Worm (Caenorhabditis elegans) whole organism, midembryonic: Measurements from ENCODE around the gene C01B10.6.

ENCODE experiments used
- T22C8.4 ChIP-seq: fragments of 200-800 bp; sonication (Bioruptor generic); IDR thresholded peaks from 2 replicates; pipeline ENCODE4 v1.3.6; 2022; ENCODE audit warnings: missing genetic modification characterization, missing compliant biosample characterization
- cog-1 ChIP-seq: sonication (generic microtip); optimal IDR thresholded peaks from 2 replicates; lab custom pipeline; 2016; ENCODE audit warnings: missing genetic modification characterization, missing compliant biosample characterization
- flt-1 ChIP-seq: fragments of 200-800 bp; sonication (Bioruptor generic); IDR thresholded peaks from 2 replicates; pipeline ENCODE4 v1.3.6; 2022; ENCODE audit warnings: missing genetic modification characterization, missing compliant biosample characterization
- klf-2 ChIP-seq: fragments of 200-800 bp; sonication (Bioruptor generic); conservative IDR thresholded peaks from 2 replicates; pipeline ENCODE4 v1.3.6; 2022; ENCODE audit warnings: missing genetic modification reagents, missing genetic modification characterization, missing compliant biosample characterization
- med-1 ChIP-seq: sonication (generic microtip); optimal IDR thresholded peaks from 2 replicates; lab custom pipeline; 2017; ENCODE audit warnings: missing genetic modification characterization, mild to moderate bottlenecking, missing compliant biosample characterization, antibody characterized with exemption, missing genetic modification reagents; ENCODE audit not compliant: insufficient read depth
- ref-1 ChIP-seq: fragments of 200-800 bp; sonication (Bioruptor generic); conservative IDR thresholded peaks from 2 replicates; pipeline ENCODE4 v1.3.6; 2022; ENCODE audit warnings: missing genetic modification reagents, missing genetic modification characterization, missing compliant biosample characterization
- tab-1 ChIP-seq: fragments of 200-800 bp; sonication (Bioruptor generic); IDR thresholded peaks from 2 replicates; pipeline ENCODE4 v1.3.6; 2022; ENCODE audit warnings: missing genetic modification characterization, missing compliant biosample characterization
- ztf-23 ChIP-seq: fragments of 200-800 bp; sonication (Bioruptor generic); IDR thresholded peaks from 2 replicates; pipeline ENCODE4 v1.3.6; 2022; ENCODE audit warnings: missing genetic modification reagents, missing genetic modification characterization, missing compliant biosample characterization
- ztf-29 ChIP-seq: fragments of 200-800 bp; sonication (Bioruptor generic); IDR thresholded peaks from 2 replicates; pipeline ENCODE4 v1.3.6; 2022; ENCODE audit warnings: missing genetic modification reagents, missing genetic modification characterization, missing compliant biosample characterization

The C01B10.6 gene

DNA sequence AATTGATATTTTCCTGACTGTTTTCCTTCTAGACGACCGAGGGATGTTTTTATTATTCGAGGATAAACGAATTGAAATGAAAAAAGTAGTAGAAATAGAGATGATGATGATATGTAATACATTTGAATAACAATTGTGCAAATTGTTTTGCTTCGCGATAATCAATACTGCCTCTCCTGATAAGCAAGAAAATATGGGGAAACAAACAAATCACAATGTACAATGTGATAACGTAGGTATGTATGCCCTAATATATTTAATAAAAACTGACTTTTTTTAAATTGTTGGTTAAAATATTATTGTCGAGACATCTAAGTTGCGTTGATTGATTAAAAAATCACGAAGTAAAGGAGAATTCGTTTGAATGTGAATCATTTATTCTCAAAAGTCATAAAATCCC, 12.2 kb upstream of the C01B10.6 start, which contains the start of gene cest-5.2:
Gene cest-5.2 (minus strand): TSS at position 128 of the 400 bp plus-strand sequence.
- TF ChIP-seq flt-1 (GFP tag; lab: Robert Waterston, UW) (no peak), ztf-23 (GFP tag; lab: Robert Waterston, UW) (no peak), cog-1 (tag; lab: Kevin White, UChicago) (no peak), med-1 (no peak), klf-2 (no peak), ztf-29 (GFP tag; lab: Robert Waterston, UW) (no peak), tab-1 (GFP tag; lab: Robert Waterston, UW) (no peak), T22C8.4 (GFP tag; lab: Robert Waterston, UW) (no peak), ref-1 (no peak)

- no peak; the same call in 1 of the 2 replicates for TF ChIP-seq flt-1 (GFP tag; lab: Robert Waterston, UW)
- TF ChIP-seq tab-1 (GFP tag; lab: Robert Waterston, UW): no peak
- TF ChIP-seq klf-2: no peak
- no peak for TF ChIP-seq ref-1
- peak; percentile 9 for TF ChIP-seq cog-1 (tag; lab: Kevin White, UChicago)
- TF ChIP-seq ztf-29 (GFP tag; lab: Robert Waterston, UW): no peak
- no peak for TF ChIP-seq ztf-23 (GFP tag; lab: Robert Waterston, UW)
- no peak for TF ChIP-seq med-1
- TF ChIP-seq T22C8.4 (GFP tag; lab: Robert Waterston, UW): 0 out of 2 replicates have a peak, but pooled peaks have one; percentile 27
Observed at ce11 chrIV:6631704-6632272, 8.2 kb upstream of the C01B10.6 start, which contains the start of the genes cest-5.1 and C01B10.9. TSS of gene cest-5.1 (minus strand) at chrIV:6631754. TSS of gene C01B10.9 (plus strand) at chrIV:6632222.

ce11 chrIV:6634789-6635188, 5.2 kb upstream of the C01B10.6 start, which contains the start of gene metl-13:
TSS of gene metl-13 (plus strand) at chrIV:6635089.
- TF ChIP-seq cog-1 (tag; lab: Kevin White, UChicago) (no peak), flt-1 (GFP tag; lab: Robert Waterston, UW) (no peak), tab-1 (GFP tag; lab: Robert Waterston, UW) (no peak), T22C8.4 (GFP tag; lab: Robert Waterston, UW) (no peak)

DNA sequence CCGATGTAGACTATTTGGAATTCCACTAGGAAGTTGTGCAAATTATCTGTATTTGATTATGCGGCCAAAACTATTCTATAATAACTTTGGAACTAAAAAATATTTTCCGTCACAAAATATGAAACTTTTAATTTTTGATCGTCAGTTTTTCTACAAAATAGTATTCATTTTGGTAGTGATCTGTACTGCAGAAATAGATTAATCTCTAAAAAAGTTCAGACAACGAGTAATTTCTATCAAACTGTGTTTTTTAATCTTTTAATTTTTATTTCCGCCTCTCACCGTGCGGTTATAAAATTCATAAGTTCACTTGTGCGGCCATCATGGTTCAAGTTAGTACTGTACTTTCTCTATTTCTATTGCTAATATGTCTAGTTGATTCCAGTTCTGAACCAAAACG, 1.7 kb upstream of the C01B10.6 start, which contains the start of gene C01B10.7:
Gene C01B10.7 (plus strand): TSS at position 301 of the 400 bp plus-strand sequence.
- TF ChIP-seq med-1: no peak
- TF ChIP-seq ztf-29 (GFP tag; lab: Robert Waterston, UW): no peak
- no peak for TF ChIP-seq ref-1
- TF ChIP-seq flt-1 (GFP tag; lab: Robert Waterston, UW): no peak
- TF ChIP-seq tab-1 (GFP tag; lab: Robert Waterston, UW): no peak
- TF ChIP-seq T22C8.4 (GFP tag; lab: Robert Waterston, UW): no peak
- TF ChIP-seq klf-2: no peak
- no peak for TF ChIP-seq ztf-23 (GFP tag; lab: Robert Waterston, UW)
- no peak for TF ChIP-seq cog-1 (tag; lab: Kevin White, UChicago)

DNA sequence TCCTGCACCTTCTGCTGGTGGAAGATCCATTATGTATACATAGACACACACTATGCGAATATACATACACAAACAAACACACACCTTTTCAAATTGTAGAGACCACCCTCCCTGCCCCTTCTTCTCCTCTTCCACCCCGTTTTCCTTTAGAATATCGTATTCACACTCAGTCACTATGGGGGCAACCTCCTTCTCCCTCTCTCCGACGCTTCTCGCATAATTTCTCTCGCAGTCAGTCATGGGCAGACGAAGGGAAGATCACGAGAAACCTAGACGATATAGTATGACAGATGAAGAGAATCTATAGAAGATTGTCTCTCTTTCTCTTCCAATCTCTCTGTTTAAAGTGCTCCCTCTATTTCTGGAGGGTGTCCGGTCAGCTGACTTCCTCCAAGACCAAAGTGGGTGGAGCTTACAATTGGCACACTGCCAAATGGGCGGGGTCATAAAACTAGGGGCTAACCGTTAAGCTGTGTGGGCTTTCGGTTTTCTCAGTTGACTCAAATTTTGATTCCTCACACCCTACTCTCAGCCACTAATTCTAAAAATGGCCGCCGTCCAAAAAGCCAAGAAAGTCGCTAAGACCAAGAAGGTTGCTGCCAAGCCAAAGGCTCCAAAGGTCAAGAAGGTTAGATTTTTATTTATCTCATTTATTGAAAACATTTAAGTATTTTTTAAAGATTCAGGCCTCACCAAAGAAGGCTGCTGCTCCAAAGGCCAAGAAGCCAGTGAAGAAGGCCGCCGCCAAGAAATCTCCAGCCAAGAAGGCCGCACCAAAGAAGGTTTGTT, 6.1 kb downstream of the C01B10.6 start, which contains the start of gene hil-7:
Gene hil-7 (plus strand): TSS at position 446 of the 789 bp plus-strand sequence.
- TF ChIP-seq klf-2 (no peak), med-1 (no peak), ztf-23 (GFP tag; lab: Robert Waterston, UW) (peak; percentile 62), ref-1 (0 out of 2 replicates have a peak, but pooled peaks have one; percentile 12), T22C8.4 (GFP tag; lab: Robert Waterston, UW) (no peak), tab-1 (GFP tag; lab: Robert Waterston, UW) (0 out of 2 replicates have a peak, but pooled peaks have one; percentile 36), ztf-29 (GFP tag; lab: Robert Waterston, UW) (peak; percentile 30; the same call in 1 of the 2 replicates), flt-1 (GFP tag; lab: Robert Waterston, UW) (no peak; the same call in 1 of the 2 replicates), cog-1 (tag; lab: Kevin White, UChicago) (peak; percentile 74)

DNA sequence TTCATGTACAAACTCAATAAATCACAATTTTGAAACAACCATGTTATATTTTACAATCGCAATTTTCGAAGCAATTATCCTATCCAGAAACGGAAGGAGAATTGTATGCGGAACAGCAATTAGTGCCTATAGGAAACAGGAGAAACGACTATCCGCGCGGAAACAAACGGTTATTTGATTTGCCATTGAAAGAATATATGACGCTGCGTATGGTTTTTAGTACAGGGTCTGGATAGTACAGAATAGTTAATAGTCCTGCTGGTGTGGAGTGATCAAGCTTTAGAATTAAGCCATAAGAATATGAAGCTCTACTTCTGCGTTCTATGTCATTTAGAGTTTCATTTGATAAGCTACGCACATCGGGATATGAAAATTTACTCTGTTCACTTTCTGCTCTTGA, 6.9 kb downstream of the C01B10.6 start:
- no peak for TF ChIP-seq T22C8.4 (GFP tag; lab: Robert Waterston, UW)
- TF ChIP-seq klf-2: no peak
- TF ChIP-seq tab-1 (GFP tag; lab: Robert Waterston, UW): no peak
- TF ChIP-seq ref-1: no peak
- TF ChIP-seq cog-1 (tag; lab: Kevin White, UChicago): no peak
- TF ChIP-seq flt-1 (GFP tag; lab: Robert Waterston, UW): no peak
- TF ChIP-seq ztf-29 (GFP tag; lab: Robert Waterston, UW): no peak
- no peak for TF ChIP-seq med-1
- TF ChIP-seq ztf-23 (GFP tag; lab: Robert Waterston, UW): no peak

DNA sequence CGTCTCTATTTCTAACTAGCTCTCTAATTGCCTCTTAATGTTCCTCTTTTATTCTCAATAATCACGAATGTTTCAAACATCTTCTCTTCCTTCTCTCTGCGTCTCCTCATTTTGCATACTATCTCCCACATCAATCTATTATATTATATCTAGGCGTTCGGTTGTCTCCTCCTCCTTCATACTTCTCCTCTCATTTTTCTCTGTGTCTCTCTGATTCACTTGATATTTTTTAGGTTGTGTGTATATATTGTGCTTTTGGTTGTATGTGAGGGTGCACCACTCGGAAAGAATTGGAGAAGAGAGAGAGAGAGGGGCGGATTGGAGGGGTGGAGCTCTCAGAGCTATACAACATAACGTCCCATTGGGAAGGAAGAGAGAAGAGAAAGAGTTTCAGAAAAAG, 8.6 kb downstream of the C01B10.6 start:
- no peak for TF ChIP-seq klf-2
- peak; percentile 62 for TF ChIP-seq ztf-23 (GFP tag; lab: Robert Waterston, UW)
- TF ChIP-seq ref-1: no peak
- TF ChIP-seq T22C8.4 (GFP tag; lab: Robert Waterston, UW): no peak
- 0 out of 2 replicates have a peak, but pooled peaks have one; percentile 37 for TF ChIP-seq flt-1 (GFP tag; lab: Robert Waterston, UW)
- 0 out of 2 replicates have a peak, but pooled peaks have one; percentile 19 for TF ChIP-seq tab-1 (GFP tag; lab: Robert Waterston, UW)
- TF ChIP-seq med-1: no peak
- no peak for TF ChIP-seq ztf-29 (GFP tag; lab: Robert Waterston, UW)
- peak; percentile 86 for TF ChIP-seq cog-1 (tag; lab: Kevin White, UChicago)

DNA sequence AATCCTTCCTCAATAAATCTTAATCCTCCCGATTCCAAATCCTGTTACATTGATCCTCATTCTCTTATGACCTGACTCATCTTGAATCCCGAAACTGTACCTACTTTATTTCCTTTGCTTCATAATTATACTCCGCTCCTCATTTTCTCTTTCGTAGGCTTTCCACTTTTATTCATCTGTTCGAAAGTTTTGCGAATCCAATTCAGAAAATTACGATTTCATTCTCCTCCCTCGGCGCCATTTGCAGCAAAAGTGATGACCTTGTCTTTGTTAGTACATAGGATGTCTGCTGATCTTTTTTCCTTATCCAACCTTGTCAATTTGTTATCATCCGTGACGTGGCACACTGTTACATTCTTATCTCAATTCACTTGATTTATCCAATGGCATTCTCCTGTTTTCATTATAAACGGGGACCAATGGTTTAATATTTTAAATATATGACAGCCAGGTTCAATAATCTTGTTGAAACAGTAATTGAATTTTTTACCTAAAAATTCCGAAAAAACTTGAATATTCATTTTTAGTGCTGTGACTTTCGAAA, 12.6 kb downstream of the C01B10.6 start:
- no peak for TF ChIP-seq flt-1 (GFP tag; lab: Robert Waterston, UW)
- TF ChIP-seq ref-1: no peak
- TF ChIP-seq ztf-29 (GFP tag; lab: Robert Waterston, UW): no peak
- TF ChIP-seq ztf-23 (GFP tag; lab: Robert Waterston, UW): no peak
- TF ChIP-seq klf-2: no peak
- TF ChIP-seq cog-1 (tag; lab: Kevin White, UChicago): no peak
- no peak for TF ChIP-seq med-1
- no peak for TF ChIP-seq T22C8.4 (GFP tag; lab: Robert Waterston, UW)
- TF ChIP-seq tab-1 (GFP tag; lab: Robert Waterston, UW): no peak
